Worm (Caenorhabditis elegans): Measurements from ENCODE around the gene nmy-1.

DNA sequence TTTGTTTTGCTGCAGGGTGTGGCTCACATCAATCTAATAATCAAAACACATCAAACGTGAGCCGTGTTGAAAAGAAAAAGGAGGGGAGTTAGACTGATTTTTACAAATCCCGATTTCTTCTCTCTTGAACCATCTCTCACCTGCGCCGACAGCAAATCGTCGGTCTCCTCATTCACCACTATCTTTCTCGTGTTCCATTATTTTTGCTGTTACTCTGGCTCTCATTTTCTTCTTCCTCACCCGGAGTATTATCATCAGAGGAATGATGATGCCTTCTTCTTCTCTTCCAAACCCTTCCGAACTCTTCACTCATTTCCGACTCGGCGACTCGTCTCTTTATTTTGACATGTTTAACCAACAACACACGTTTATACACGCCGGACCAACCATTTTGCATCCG is 40.9 kb downstream of the nmy-1 start:
- no peak for TF ChIP-seq lin-13 (tag; optimal IDR thresholded peaks at IDR 0.05)
- no peak for TF ChIP-seq nhr-237 (tag; optimal IDR thresholded peaks at IDR 0.05)
- TF ChIP-seq lsy-2 (tag; optimal IDR thresholded peaks at IDR 0.05), result no peak
- no peak for TF ChIP-seq sem-2 (GFP tag; optimal IDR thresholded peaks at IDR 0.05)
- TF ChIP-seq pha-4 (tag; optimal IDR thresholded peaks at IDR 0.05), result no peak
- TF ChIP-seq ceh-43 (GFP tag; optimal IDR thresholded peaks at IDR 0.05), result no peak
- no peak for TF ChIP-seq nhr-12 (tag; optimal IDR thresholded peaks at IDR 0.05)

Data from whole organism, mixed stage, embryonic.